Fruit fly (Drosophila melanogaster) Kc167 (cell line): Measurements from ENCODE around the gene CG43221.

Experiments
- Myc ChIP-seq: fragments of >200 bp; optimal IDR thresholded peaks from 2 replicates; lab custom pipeline; 2017; ENCODE audit warnings: missing external identifiers
- Sin3A ChIP-seq: fragments of >200 bp; optimal IDR thresholded peaks from 2 replicates; lab custom pipeline; 2018; ENCODE audit warnings: missing external identifiers
- h ChIP-seq: fragments of >200 bp; optimal IDR thresholded peaks from 3 replicates; lab custom pipeline; 2018; ENCODE audit warnings: missing external identifiers
- insv ChIP-seq: fragments of >200 bp; optimal IDR thresholded peaks from 3 replicates; lab custom pipeline; 2018; ENCODE audit warnings: missing external identifiers
- psq ChIP-seq: fragments of >200 bp; optimal IDR thresholded peaks from 2 replicates; lab custom pipeline; 2017; ENCODE audit warnings: missing external identifiers
- ttk ChIP-seq: sonication (Bioruptor generic); optimal IDR thresholded peaks from 2 replicates; lab custom pipeline; 2017; ENCODE audit warnings: missing external identifiers

Gene CG43221

dm6 chr2L:17497108-17497507, 11.6 kb downstream of the CG43221 start, which contains the start of gene qua:
qua (minus strand) TSS chr2L:17497208.
- TF ChIP-seq h (lab: Kevin White, UChicago) (no peak), Myc (lab: Kevin White, UChicago) (no peak), Sin3A (no peak), ttk (lab: Kevin White, UChicago) (no peak), insv (lab: Kevin White, UChicago) (no peak), psq (lab: Kevin White, UChicago) (no peak)

- no peak for TF ChIP-seq ttk (lab: Kevin White, UChicago)
- no peak for TF ChIP-seq Sin3A
- no peak for TF ChIP-seq Myc (lab: Kevin White, UChicago)
- TF ChIP-seq psq (lab: Kevin White, UChicago): no peak
- TF ChIP-seq insv (lab: Kevin White, UChicago): no peak
- TF ChIP-seq h (lab: Kevin White, UChicago): no peak
These were observed 13.2 kb downstream of the CG43221 start, which contains the start of gene CG15142 for dm6 chr2L:17498721-17499120. CG15142 (minus strand) TSS chr2L:17498821.

dm6 chr2L:17500946-17501451, 15.4 kb downstream of the CG43221 start, which contains the start of the genes mEFTs and Dhc36C:
mEFTs (minus strand) TSS chr2L:17501106.
Dhc36C (plus strand) TSS chr2L:17501401.
- TF ChIP-seq ttk (lab: Kevin White, UChicago) (no peak), h (lab: Kevin White, UChicago) (no peak), insv (lab: Kevin White, UChicago) (no peak), psq (lab: Kevin White, UChicago) (no peak), Sin3A (no peak), Myc (lab: Kevin White, UChicago) (no peak)

dm6 chr2L:17514090-17514715, 28.6 kb downstream of the CG43221 start:
- TF ChIP-seq insv (lab: Kevin White, UChicago): no peak
- no peak for TF ChIP-seq ttk (lab: Kevin White, UChicago)
- no peak for TF ChIP-seq h (lab: Kevin White, UChicago)
- TF ChIP-seq Myc (lab: Kevin White, UChicago): no peak
- TF ChIP-seq psq (lab: Kevin White, UChicago): no peak
- no peak for TF ChIP-seq Sin3A

- TF ChIP-seq Sin3A (no peak), Myc (lab: Kevin White, UChicago) (no peak), ttk (lab: Kevin White, UChicago) (no peak), psq (lab: Kevin White, UChicago) (no peak), insv (lab: Kevin White, UChicago) (no peak), h (lab: Kevin White, UChicago) (no peak)
These were observed 38.9 kb downstream of the CG43221 start, which contains the start of gene CG15143 for dm6 chr2L:17524449-17524848. CG15143 (minus strand) TSS chr2L:17524549.

- no peak for TF ChIP-seq insv (lab: Kevin White, UChicago)
- TF ChIP-seq Myc (lab: Kevin White, UChicago): no peak
- TF ChIP-seq psq (lab: Kevin White, UChicago): no peak
- no peak for TF ChIP-seq h (lab: Kevin White, UChicago)
- TF ChIP-seq Sin3A: no peak
- TF ChIP-seq ttk (lab: Kevin White, UChicago): no peak
These were observed 43.5 kb downstream of the CG43221 start, which contains the start of gene CG15144 for dm6 chr2L:17529022-17529421. CG15144 (minus strand) TSS chr2L:17529122.

- TF ChIP-seq ttk (lab: Kevin White, UChicago) (no peak), Myc (lab: Kevin White, UChicago) (no peak), Sin3A (no peak), insv (lab: Kevin White, UChicago) (no peak), psq (lab: Kevin White, UChicago) (no peak), h (lab: Kevin White, UChicago) (no peak)
These were observed 46.6 kb downstream of the CG43221 start, which contains the start of gene CG15145 for dm6 chr2L:17532134-17532533. CG15145 (minus strand) TSS chr2L:17532234.

- TF ChIP-seq psq (lab: Kevin White, UChicago): no peak
- no peak for TF ChIP-seq h (lab: Kevin White, UChicago)
- no peak for TF ChIP-seq Myc (lab: Kevin White, UChicago)
- no peak for TF ChIP-seq insv (lab: Kevin White, UChicago)
- TF ChIP-seq Sin3A: no peak
These were observed 48.2 kb downstream of the CG43221 start for dm6 chr2L:17533794-17534193.
